Fruit fly (Drosophila melanogaster) whole organism, embryonic: ENCODE results near the gene Papss.
A peak's percentile ranks its signal among the peaks of the same experiment; 100 is the strongest.

Experiments used
- Abd-B ChIP-seq: fragments of 200-800 bp; sonication (Bioruptor generic); optimal IDR thresholded peaks from 2 replicates; lab custom pipeline; 2018; ENCODE audit warnings: missing biosample characterization, mild to moderate bottlenecking, missing genetic modification characterization, moderate library complexity
- Asciz ChIP-seq: fragments of 200-800 bp; sonication (Bioruptor generic); optimal IDR thresholded peaks from 2 replicates; lab custom pipeline; 2017; ENCODE audit warnings: missing biosample characterization, mild to moderate bottlenecking, missing genetic modification characterization, missing genetic modification reagents
- Atf3 ChIP-seq: fragments of 200-800 bp; sonication (Bioruptor generic); optimal IDR thresholded peaks from 3 replicates; lab custom pipeline; 2016; ENCODE audit warnings: missing biosample characterization, missing genetic modification characterization
- BtbVII ChIP-seq: fragments of 200-800 bp; sonication (Bioruptor generic); optimal IDR thresholded peaks from 3 replicates; lab custom pipeline; 2017; ENCODE audit warnings: missing biosample characterization, mild to moderate bottlenecking, missing genetic modification characterization
- C15 ChIP-seq: fragments of 200-800 bp; sonication (Bioruptor generic); IDR thresholded peaks from 3 replicates; pipeline ENCODE4 v1.3.6; 2022; ENCODE audit warnings: missing biosample characterization, missing genetic modification characterization
- CG10274 ChIP-seq: fragments of 200-800 bp; sonication (Bioruptor generic); optimal IDR thresholded peaks from 3 replicates; lab custom pipeline; 2017; ENCODE audit warnings: missing biosample characterization, mild to moderate bottlenecking, missing genetic modification characterization
- CG10366 ChIP-seq: fragments of 200-800 bp; sonication (Bioruptor generic); IDR thresholded peaks from 2 replicates; pipeline ENCODE4 v1.3.6; 2022; ENCODE audit warnings: missing biosample characterization, missing genetic modification characterization
- CG12299 ChIP-seq: fragments of 200-800 bp; sonication (Bioruptor generic); optimal IDR thresholded peaks from 2 replicates; lab custom pipeline; 2018; ENCODE audit warnings: missing biosample characterization, mild to moderate bottlenecking, missing genetic modification characterization
- CG2889 ChIP-seq: fragments of 200-800 bp; sonication (Bioruptor generic); IDR thresholded peaks from 3 replicates; pipeline ENCODE4 v1.3.6; 2022; ENCODE audit warnings: missing biosample characterization, missing genetic modification characterization
- CG33213 ChIP-seq: fragments of 200-800 bp; sonication (Bioruptor generic); optimal IDR thresholded peaks from 3 replicates; lab custom pipeline; 2016; ENCODE audit warnings: missing biosample characterization, missing genetic modification characterization
- CG34376 ChIP-seq: fragments of 200-800 bp; sonication (Bioruptor generic); optimal IDR thresholded peaks from 2 replicates; lab custom pipeline; 2018; ENCODE audit warnings: missing biosample characterization, mild to moderate bottlenecking, missing genetic modification characterization
- CG3995 ChIP-seq: fragments of 200-800 bp; sonication (Bioruptor generic); optimal IDR thresholded peaks from 3 replicates; lab custom pipeline; 2016; ENCODE audit warnings: missing biosample characterization, missing genetic modification characterization
- CG4707 ChIP-seq: fragments of 200-800 bp; sonication (Bioruptor generic); optimal IDR thresholded peaks from 2 replicates; lab custom pipeline; 2018; ENCODE audit warnings: missing biosample characterization, mild to moderate bottlenecking, missing genetic modification characterization, moderate library complexity
- CG5180 ChIP-seq: fragments of 200-800 bp; sonication (Bioruptor generic); optimal IDR thresholded peaks from 3 replicates; lab custom pipeline; 2017; ENCODE audit warnings: missing biosample characterization, missing genetic modification characterization, mild to moderate bottlenecking, moderate library complexity, missing genetic modification reagents
- CG6175 ChIP-seq: fragments of 200-800 bp; sonication (Bioruptor generic); IDR thresholded peaks from 3 replicates; pipeline ENCODE4 v1.3.6; 2022; ENCODE audit warnings: missing biosample characterization, missing genetic modification characterization
- CG7357 ChIP-seq: fragments of 200-800 bp; sonication (Bioruptor generic); IDR thresholded peaks from 3 replicates; pipeline ENCODE4 v1.3.6; 2022; ENCODE audit warnings: missing biosample characterization, missing genetic modification characterization
- D19A ChIP-seq: fragments of 200-800 bp; optimal IDR thresholded peaks from 3 replicates; lab custom pipeline; 2019; ENCODE audit warnings: missing biosample characterization, mild to moderate bottlenecking, missing genetic modification characterization, moderate library complexity
- D19B ChIP-seq: fragments of 200-800 bp; sonication (Bioruptor generic); optimal IDR thresholded peaks from 2 replicates; lab custom pipeline; 2017; ENCODE audit warnings: missing biosample characterization, mild to moderate bottlenecking, missing genetic modification characterization
- Dad ChIP-seq: fragments of 200-800 bp; sonication (Bioruptor generic); optimal IDR thresholded peaks from 3 replicates; lab custom pipeline; 2016; ENCODE audit warnings: missing biosample characterization, missing genetic modification characterization
- H15 ChIP-seq: fragments of 200-800 bp; sonication (Bioruptor generic); IDR thresholded peaks from 3 replicates; pipeline ENCODE4 v1.3.6; 2022; ENCODE audit warnings: missing biosample characterization, missing genetic modification characterization
- Hmr ChIP-seq: fragments of 200-800 bp; sonication (Bioruptor generic); optimal IDR thresholded peaks from 3 replicates; lab custom pipeline; 2017; ENCODE audit warnings: mild to moderate bottlenecking, missing biosample characterization, missing genetic modification reagents, missing genetic modification characterization
- Hr39 ChIP-seq: fragments of >200 bp; optimal IDR thresholded peaks from 2 replicates; lab custom pipeline; 2017
- Lim3 ChIP-seq: fragments of 200-800 bp; sonication (Bioruptor generic); IDR thresholded peaks from 2 replicates; pipeline ENCODE4 v1.3.6; 2022; ENCODE audit warnings: missing biosample characterization, missing genetic modification characterization
- MBD-R2 ChIP-seq: fragments of 200-800 bp; sonication (Bioruptor generic); IDR thresholded peaks from 2 replicates; pipeline ENCODE4 v1.3.6; 2022; ENCODE audit warnings: missing biosample characterization, missing genetic modification characterization
- Med ChIP-seq: fragments of 200-800 bp; sonication (Bioruptor generic); peaks from one replicate; lab custom pipeline; 2016; ENCODE audit warnings: missing biosample characterization, missing genetic modification characterization, mild to moderate bottlenecking, inconsistent platforms, moderate library complexity
- Nf-YC ChIP-seq: fragments of 200-800 bp; optimal IDR thresholded peaks from 3 replicates; lab custom pipeline; 2019; ENCODE audit warnings: missing biosample characterization, mild to moderate bottlenecking, missing genetic modification characterization, moderate library complexity
- Opbp ChIP-seq: fragments of 200-800 bp; sonication (Bioruptor generic); IDR thresholded peaks from 3 replicates; pipeline ENCODE4 v1.3.6; 2022; ENCODE audit warnings: missing biosample characterization, missing genetic modification characterization; ENCODE audit not compliant: partially characterized antibody
- Spps ChIP-seq: fragments of 200-800 bp; sonication (Bioruptor generic); optimal IDR thresholded peaks from 2 replicates; lab custom pipeline; 2018; ENCODE audit warnings: missing biosample characterization, mild to moderate bottlenecking, missing genetic modification characterization
- Ssrp ChIP-seq: fragments of 200-800 bp; sonication (Bioruptor generic); optimal IDR thresholded peaks from 2 replicates; lab custom pipeline; 2018; ENCODE audit warnings: missing biosample characterization, mild to moderate bottlenecking, missing genetic modification characterization, moderate library complexity
- Usf ChIP-seq: fragments of 200-800 bp; sonication (Bioruptor generic); optimal IDR thresholded peaks from 2 replicates; lab custom pipeline; 2017; ENCODE audit warnings: missing genotype, missing biosample characterization, missing genetic modification characterization
- al ChIP-seq: fragments of 200-800 bp; sonication (Bioruptor generic); IDR thresholded peaks from 2 replicates; pipeline ENCODE4 v1.3.6; 2022; ENCODE audit warnings: missing biosample characterization, missing genetic modification characterization
- bab2 ChIP-seq: fragments of 200-800 bp; sonication (Bioruptor generic); optimal IDR thresholded peaks from 2 replicates; lab custom pipeline; 2016; ENCODE audit warnings: missing biosample characterization, missing genetic modification characterization
- cato ChIP-seq: fragments of 200-800 bp; sonication (Bioruptor generic); optimal IDR thresholded peaks from 2 replicates; lab custom pipeline; 2016; ENCODE audit warnings: missing biosample characterization, missing genetic modification characterization, borderline replicate concordance
- chinmo ChIP-seq: fragments of 200-800 bp; sonication (Bioruptor generic); IDR thresholded peaks from 4 replicates; pipeline ENCODE4 v1.3.6; 2022; ENCODE audit warnings: missing biosample characterization, missing genetic modification characterization; ENCODE audit not compliant: partially characterized antibody
- crp ChIP-seq, 2 experiments: fragments of 200-800 bp; sonication (Bioruptor generic); optimal IDR thresholded peaks; 2 replicates in 1 of 2; 3 replicates in 1 of 2; lab custom pipeline; 2017; ENCODE audit warnings: missing biosample characterization in 2 of 2, missing genetic modification characterization in 2 of 2, mild to moderate bottlenecking in 1 of 2, moderate library complexity in 1 of 2
- disco-r ChIP-seq: fragments of 200-800 bp; sonication (Bioruptor generic); optimal IDR thresholded peaks from 2 replicates; lab custom pipeline; 2016; ENCODE audit warnings: missing biosample characterization, missing genetic modification characterization
- dmrt99B ChIP-seq: fragments of 200-800 bp; sonication (Bioruptor generic); optimal IDR thresholded peaks from 2 replicates; lab custom pipeline; 2018; ENCODE audit warnings: missing biosample characterization, mild to moderate bottlenecking, missing genetic modification characterization, moderate library complexity
- ems ChIP-seq: fragments of 200-800 bp; sonication (Bioruptor generic); optimal IDR thresholded peaks from 3 replicates; lab custom pipeline; 2016; ENCODE audit warnings: missing biosample characterization, missing genetic modification characterization
- fd102C ChIP-seq: fragments of 200-800 bp; sonication (Bioruptor generic); optimal IDR thresholded peaks from 2 replicates; lab custom pipeline; 2018; ENCODE audit warnings: missing biosample characterization, mild to moderate bottlenecking, missing genetic modification characterization, moderate library complexity
- ftz-f1 ChIP-seq: fragments of 200-800 bp; sonication (Bioruptor generic); optimal IDR thresholded peaks from 2 replicates; lab custom pipeline; 2016; ENCODE audit warnings: missing biosample characterization, missing genetic modification characterization
- h ChIP-seq: fragments of >200 bp; optimal IDR thresholded peaks from 2 replicates; lab custom pipeline; 2017
- lbe ChIP-seq: fragments of 200-800 bp; sonication (Bioruptor generic); optimal IDR thresholded peaks from 2 replicates; lab custom pipeline; 2016; ENCODE audit warnings: missing biosample characterization, mild to moderate bottlenecking, missing genetic modification characterization
- mld ChIP-seq: fragments of 200-800 bp; sonication (Bioruptor generic); IDR thresholded peaks from 3 replicates; pipeline ENCODE4 v1.3.6; 2022; ENCODE audit warnings: missing biosample characterization, missing genetic modification characterization; ENCODE audit not compliant: partially characterized antibody
- odd ChIP-seq: fragments of 200-800 bp; sonication (Bioruptor generic); optimal IDR thresholded peaks from 2 replicates; lab custom pipeline; 2017; ENCODE audit warnings: missing biosample characterization, mild to moderate bottlenecking, missing genetic modification characterization
- pros ChIP-seq: fragments of 200-800 bp; sonication (Bioruptor generic); optimal IDR thresholded peaks from 3 replicates; lab custom pipeline; 2019; ENCODE audit warnings: missing biosample characterization, mild to moderate bottlenecking, missing genetic modification characterization, moderate library complexity
- sna ChIP-seq: fragments of 200-800 bp; sonication (Bioruptor generic); IDR thresholded peaks from 2 replicates; pipeline ENCODE4 v1.3.6; 2022; ENCODE audit warnings: missing biosample characterization, missing genetic modification characterization; ENCODE audit not compliant: partially characterized antibody
- sob ChIP-seq: fragments of 200-800 bp; sonication (Bioruptor generic); IDR thresholded peaks from 2 replicates; pipeline ENCODE4 v1.3.6; 2022; ENCODE audit warnings: missing biosample characterization, missing genetic modification characterization
- tap ChIP-seq: fragments of 200-800 bp; optimal IDR thresholded peaks from 3 replicates; lab custom pipeline; 2019; ENCODE audit warnings: missing biosample characterization, mild to moderate bottlenecking, missing genetic modification characterization, moderate library complexity
- tup ChIP-seq: fragments of 200-800 bp; sonication (Bioruptor generic); optimal IDR thresholded peaks from 2 replicates; lab custom pipeline; 2016; ENCODE audit warnings: missing biosample characterization, mild to moderate bottlenecking, missing genetic modification characterization, moderate library complexity
- wek ChIP-seq: fragments of 200-800 bp; sonication (Bioruptor generic); optimal IDR thresholded peaks from 3 replicates; lab custom pipeline; 2018; ENCODE audit warnings: missing biosample characterization, mild to moderate bottlenecking, missing genetic modification characterization, moderate library complexity
- wor ChIP-seq: fragments of 200-800 bp; sonication (Bioruptor generic); IDR thresholded peaks from 2 replicates; pipeline ENCODE4 v1.3.6; 2022; ENCODE audit warnings: missing biosample characterization, missing genetic modification characterization

The Papss gene

DNA sequence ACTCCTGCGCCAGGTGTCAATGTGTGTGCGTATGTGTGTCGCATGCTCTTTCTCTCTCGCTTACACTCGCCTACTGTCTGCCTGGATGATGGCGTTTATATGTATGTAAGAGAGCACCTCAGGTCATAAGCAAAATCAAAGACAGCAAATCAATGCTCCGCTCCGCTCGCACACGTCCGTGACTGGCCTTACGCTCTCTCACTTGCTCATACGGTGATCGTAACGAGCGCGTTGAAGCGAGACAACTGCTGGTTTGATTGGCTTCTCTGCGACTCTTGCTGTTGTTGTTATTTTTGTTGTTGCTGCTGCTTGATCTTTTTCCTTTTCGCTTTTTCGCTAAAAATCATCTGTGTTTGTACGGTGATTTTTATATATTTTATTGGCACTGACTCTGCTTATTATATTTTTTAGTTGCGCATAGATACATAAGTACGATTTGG, 50.5 kb downstream of the Papss start (continued):
- TF ChIP-seq tap (tag; lab: Kevin White, UChicago) (no peak), ems (GFP tag; lab: Kevin White, UChicago) (no peak), D19B (GFP tag; lab: Kevin White, UChicago) (no peak), CG12299 (tag; lab: Kevin White, UChicago) (no peak), CG3995 (peak; percentile 63), CG2889 (no peak), al (no peak), CG6175 (GFP tag; lab: Robert Waterston, UW) (peak; percentile 10; the same call in 1 of the 3 replicates), CG10274 (GFP tag; lab: Kevin White, UChicago) (no peak), odd (no peak), pros (peak; percentile 82), BtbVII (GFP tag; lab: Kevin White, UChicago) (peak; percentile 21), CG10366 (GFP tag; lab: Robert Waterston, UW) (no peak), C15 (GFP tag; lab: Robert Waterston, UW) (no peak), H15 (GFP tag; lab: Robert Waterston, UW) (no peak), sna (GFP tag; lab: Robert Waterston, UW) (0 out of 2 replicates have a peak, but pooled peaks have one; percentile 16), CG7357 (GFP tag; lab: Robert Waterston, UW) (no peak), CG34376 (GFP tag; lab: Kevin White, UChicago) (peak; percentile 63), Asciz (GFP tag; lab: Kevin White, UChicago) (no peak), Hmr (no peak), MBD-R2 (GFP tag; lab: Robert Waterston, UW) (0 out of 2 replicates have a peak, but pooled peaks have one; percentile 23), Med (GFP tag; lab: Kevin White, UChicago) (peak; percentile 24), bab2 (GFP tag; lab: Kevin White, UChicago) (no peak), tup (GFP tag; lab: Kevin White, UChicago) (no peak), crp (GFP tag; optimal IDR thresholded peaks at IDR 0.05; lab: Kevin White, UChicago) (peak in 1 of 2 experiments; percentile 51), dmrt99B (tag; lab: Kevin White, UChicago) (no peak), Ssrp (tag; lab: Kevin White, UChicago) (no peak), Opbp (GFP tag; lab: Robert Waterston, UW) (no peak), CG5180 (GFP tag; lab: Kevin White, UChicago) (no peak), sob (GFP tag; lab: Robert Waterston, UW) (peak; percentile 32; the same call in 1 of the 2 replicates), fd102C (GFP tag; lab: Kevin White, UChicago) (no peak), chinmo (GFP tag; lab: Robert Waterston, UW) (peak; percentile 91), Abd-B (GFP tag; lab: Kevin White, UChicago) (no peak), Usf (GFP tag; lab: Kevin White, UChicago) (no peak), Dad (GFP tag; lab: Kevin White, UChicago) (no peak), wek (no peak), Spps (tag; lab: Kevin White, UChicago) (no peak), h (no peak), cato (GFP tag; lab: Kevin White, UChicago) (no peak), D19A (tag; lab: Kevin White, UChicago) (no peak), Lim3 (GFP tag; lab: Robert Waterston, UW) (no peak), Nf-YC (tag; lab: Kevin White, UChicago) (peak; percentile 95), Hr39 (lab: Kevin White, UChicago) (no peak), wor (GFP tag; lab: Robert Waterston, UW) (no peak), CG4707 (GFP tag; lab: Kevin White, UChicago) (no peak), mld (GFP tag; lab: Robert Waterston, UW) (no peak), lbe (GFP tag; lab: Kevin White, UChicago) (peak; percentile 14), Atf3 (GFP tag; lab: Kevin White, UChicago) (no peak), ftz-f1 (peak; percentile 93), CG33213 (GFP tag; lab: Kevin White, UChicago) (no peak), disco-r (no peak)
